Fruit fly (Drosophila melanogaster): Measurements from ENCODE around the gene CG11619.

The CG11619 gene

DNA sequence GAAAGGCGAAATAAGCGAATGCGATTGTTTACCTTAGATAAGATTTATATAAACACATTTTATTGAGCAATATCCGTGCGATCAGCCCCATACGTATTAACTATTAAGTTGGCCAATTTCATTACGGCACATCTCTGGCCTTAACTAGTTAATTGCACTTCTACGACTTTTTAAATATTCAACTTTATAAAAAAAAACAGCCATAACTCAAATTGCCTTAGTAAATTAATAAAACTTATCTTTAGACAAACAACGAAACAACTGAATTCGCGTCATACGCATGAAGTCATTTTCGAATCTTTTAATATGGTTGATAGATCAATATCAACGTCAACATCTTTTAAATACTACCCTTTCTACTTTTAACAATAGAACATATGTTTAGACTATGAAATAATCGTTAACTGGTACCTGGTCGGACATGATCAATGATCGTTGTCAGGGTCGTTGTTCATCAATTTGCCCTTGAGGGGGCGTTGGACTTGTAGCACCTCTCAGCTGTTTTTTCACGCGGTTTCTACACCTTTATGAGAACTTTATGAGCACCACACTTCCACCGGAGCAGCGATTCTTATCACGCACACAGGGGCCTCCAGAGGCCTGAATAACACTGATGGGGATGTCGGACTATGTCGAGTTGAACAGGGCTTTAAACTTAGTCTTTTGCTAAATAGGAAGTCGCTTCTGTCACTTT, 9.6 kb upstream of the CG11619 start, which contains the start of gene CG18135:
Gene CG18135, minus strand, starts transcription at position 694 of the 694 bp plus-strand sequence.
- TF ChIP-seq CG8290 (GFP tag; optimal IDR thresholded peaks at IDR 0.05) = no peak
- TF ChIP-seq CG8290 (tag; optimal IDR thresholded peaks at IDR 0.05) = peak in 1 of 2 experiments; percentile 38
- no peak for TF ChIP-seq CG3065 (GFP tag; optimal IDR thresholded peaks at IDR 0.05)
- no peak for TF ChIP-seq hth (optimal IDR thresholded peaks at IDR 0.05)
- TF ChIP-seq B-H2 (GFP tag; optimal IDR thresholded peaks at IDR 0.05) = peak; percentile 46
- TF ChIP-seq CHES-1-like (GFP tag; optimal IDR thresholded peaks at IDR 0.05) = no peak
- TF ChIP-seq CG10366 (GFP tag; IDR thresholded peaks at IDR 0.05) = no peak
- no peak for TF ChIP-seq Awh (GFP tag; IDR thresholded peaks at IDR 0.05)
- peak; percentile 35; the same call in 1 of the 2 replicates for TF ChIP-seq NFAT (GFP tag; IDR thresholded peaks at IDR 0.05)
- no peak for TF ChIP-seq CG4617 (GFP tag; optimal IDR thresholded peaks at IDR 0.05; ENCODE audit: borderline replicate concordance)
- TF ChIP-seq CG17829 (tag; optimal IDR thresholded peaks at IDR 0.05) = no peak
- TF ChIP-seq en (GFP tag; optimal IDR thresholded peaks at IDR 0.05) = no peak
- peak; percentile 55 for TF ChIP-seq sug (tag; optimal IDR thresholded peaks at IDR 0.05)
- no peak for TF ChIP-seq CG14050 (GFP tag; IDR thresholded peaks at IDR 0.05)
- TF ChIP-seq CG4424 (GFP tag; optimal IDR thresholded peaks at IDR 0.05) = no peak
- no peak for TF ChIP-seq bbx (GFP tag; IDR thresholded peaks at IDR 0.05; ENCODE audit: partially characterized antibody)
- peak; percentile 24 for TF ChIP-seq BtbVII (GFP tag; optimal IDR thresholded peaks at IDR 0.05)
- TF ChIP-seq Dek (tag; optimal IDR thresholded peaks at IDR 0.05) = no peak
- TF ChIP-seq HmgZ (tag; optimal IDR thresholded peaks at IDR 0.05) = peak; percentile 10
- no peak for TF ChIP-seq crol (GFP tag; IDR thresholded peaks at IDR 0.05)
- TF ChIP-seq Xbp1 (GFP tag; optimal IDR thresholded peaks at IDR 0.05) = no peak
- TF ChIP-seq Jarid2 (GFP tag; optimal IDR thresholded peaks at IDR 0.05) = no peak
- no peak for TF ChIP-seq CG5245 (GFP tag; optimal IDR thresholded peaks at IDR 0.05)
- no peak for TF ChIP-seq shn (GFP tag; optimal IDR thresholded peaks at IDR 0.05)
- no peak for TF ChIP-seq CG34422 (GFP tag; IDR thresholded peaks at IDR 0.05)
- peak; percentile 16; the same call in 1 of the 2 replicates for TF ChIP-seq MBD-R2 (GFP tag; IDR thresholded peaks at IDR 0.05)
- TF ChIP-seq CG9932 (GFP tag; IDR thresholded peaks at IDR 0.05) = peak; percentile 4; the same call in 1 of the 2 replicates
- no peak for TF ChIP-seq Poxn (GFP tag; IDR thresholded peaks at IDR 0.05)
- TF ChIP-seq CG7786 (GFP tag; optimal IDR thresholded peaks at IDR 0.05) = peak; percentile 6
- TF ChIP-seq CG8388 (GFP tag; optimal IDR thresholded peaks at IDR 0.05) = no peak
- no peak for TF ChIP-seq kay (GFP tag; optimal IDR thresholded peaks at IDR 0.05)
- no peak for TF ChIP-seq CG8944 (GFP tag; optimal IDR thresholded peaks at IDR 0.05)
- no peak for TF ChIP-seq CG2202 (tag; optimal IDR thresholded peaks at IDR 0.05)
- TF ChIP-seq CG4820 (GFP tag; optimal IDR thresholded peaks at IDR 0.05) = no peak
- no peak for TF ChIP-seq Sin3A (optimal IDR thresholded peaks at IDR 0.05)
- no peak for TF ChIP-seq disco-r (GFP tag; optimal IDR thresholded peaks at IDR 0.05)
- no peak for TF ChIP-seq CG8924 (tag; optimal IDR thresholded peaks at IDR 0.05)
- no peak for TF ChIP-seq CG16779 (GFP tag; IDR thresholded peaks at IDR 0.05)
- no peak for TF ChIP-seq run (tag; optimal IDR thresholded peaks at IDR 0.05)
- TF ChIP-seq twi (tag; optimal IDR thresholded peaks at IDR 0.05) = no peak
- no peak for TF ChIP-seq zfh2 (GFP tag; optimal IDR thresholded peaks at IDR 0.05)
- TF ChIP-seq CG9727 (GFP tag; optimal IDR thresholded peaks at IDR 0.05) = no peak
- TF ChIP-seq nerfin-2 (GFP tag; IDR thresholded peaks at IDR 0.05; ENCODE audit: partially characterized antibody) = no peak
- TF ChIP-seq gfzf (GFP tag; optimal IDR thresholded peaks at IDR 0.05) = no peak
- no peak for TF ChIP-seq CG3995 (GFP tag; optimal IDR thresholded peaks at IDR 0.05)
- TF ChIP-seq CG6654 (GFP tag; optimal IDR thresholded peaks at IDR 0.05) = no peak
- TF ChIP-seq CG5180 (GFP tag; optimal IDR thresholded peaks at IDR 0.05) = no peak
- TF ChIP-seq chif (GFP tag; optimal IDR thresholded peaks at IDR 0.05) = no peak
- no peak for TF ChIP-seq Bdp1 (GFP tag; optimal IDR thresholded peaks at IDR 0.05)
- no peak for TF ChIP-seq Usf (GFP tag; optimal IDR thresholded peaks at IDR 0.05)
- TF ChIP-seq CoRest (tag; optimal IDR thresholded peaks at IDR 0.05) = no peak
- no peak for TF ChIP-seq CG10431 (GFP tag; optimal IDR thresholded peaks at IDR 0.05)
